Worm (Caenorhabditis elegans) whole organism, mixed stage, embryonic: ENCODE data around the gene srb-17.

Experiments
- M03D4.4 ChIP-seq: sonication (generic microtip); optimal IDR thresholded peaks from 2 replicates; lab custom pipeline; 2017; ENCODE audit warnings: mild to moderate bottlenecking, missing genetic modification characterization, missing compliant biosample characterization
- bed-3 ChIP-seq: fragments of 200-800 bp; sonication (Bioruptor generic); optimal IDR thresholded peaks from 3 replicates; lab custom pipeline; 2018; ENCODE audit warnings: mild to moderate bottlenecking, missing genetic modification characterization, moderate library complexity, missing compliant biosample characterization
- blmp-1 ChIP-seq: fragments of 150-350 bp; optimal IDR thresholded peaks from 2 replicates; lab custom pipeline; 2014; ENCODE audit warnings: missing biosample characterization, missing genetic modification characterization
- ceh-39 ChIP-seq: fragments of 150-350 bp; optimal IDR thresholded peaks from 2 replicates; lab custom pipeline; 2014; ENCODE audit warnings: missing biosample characterization, missing genetic modification characterization
- ceh-43 ChIP-seq: fragments of 200-800 bp; sonication (Bioruptor generic); optimal IDR thresholded peaks from 2 replicates; lab custom pipeline; 2018; ENCODE audit warnings: mild to moderate bottlenecking, missing genetic modification characterization, moderate library complexity, missing compliant biosample characterization
- ceh-83 ChIP-seq: fragments of 200-800 bp; sonication (Bioruptor generic); optimal IDR thresholded peaks from 2 replicates; lab custom pipeline; 2018; ENCODE audit warnings: mild to moderate bottlenecking, missing genetic modification characterization, missing compliant biosample characterization
- ces-1 ChIP-seq: fragments of 150-350 bp; optimal IDR thresholded peaks from 2 replicates; lab custom pipeline; 2014; ENCODE audit warnings: missing biosample characterization, missing genetic modification reagents, missing genetic modification characterization
- cnd-1 ChIP-seq: fragments of 200-800 bp; sonication (Bioruptor generic); optimal IDR thresholded peaks from 2 replicates; lab custom pipeline; 2018; ENCODE audit warnings: mild to moderate bottlenecking, missing genetic modification characterization, missing compliant biosample characterization
- elt-1 ChIP-seq: sonication (generic microtip); optimal IDR thresholded peaks from 2 replicates; lab custom pipeline; 2017; ENCODE audit warnings: missing genetic modification characterization, mild to moderate bottlenecking, missing compliant biosample characterization, antibody characterized with exemption, moderate library complexity, borderline replicate concordance; ENCODE audit not compliant: insufficient read depth
- elt-3 ChIP-seq: fragments of 150-350 bp; optimal IDR thresholded peaks from 2 replicates; lab custom pipeline; 2014; ENCODE audit warnings: missing biosample characterization, missing genetic modification characterization
- flh-1 ChIP-seq: fragments of 200-800 bp; sonication (Bioruptor generic); optimal IDR thresholded peaks from 2 replicates; lab custom pipeline; 2018; ENCODE audit warnings: mild to moderate bottlenecking, missing genetic modification characterization, moderate library complexity, missing compliant biosample characterization
- hlh-1 ChIP-seq: fragments of 150-350 bp; optimal IDR thresholded peaks from 2 replicates; lab custom pipeline; 2014; ENCODE audit warnings: missing biosample characterization, missing genetic modification reagents, missing genetic modification characterization
- lin-13 ChIP-seq: fragments of 150-350 bp; optimal IDR thresholded peaks from 2 replicates; lab custom pipeline; 2014; ENCODE audit warnings: missing biosample characterization, missing genetic modification characterization
- lin-32 ChIP-seq: fragments of 200-800 bp; sonication (Bioruptor generic); optimal IDR thresholded peaks from 2 replicates; lab custom pipeline; 2018; ENCODE audit warnings: mild to moderate bottlenecking, missing genetic modification characterization, missing compliant biosample characterization
- lsy-2 ChIP-seq: fragments of 150-350 bp; optimal IDR thresholded peaks from 2 replicates; lab custom pipeline; 2014; ENCODE audit warnings: missing biosample characterization, missing genetic modification characterization
- mab-5 ChIP-seq: fragments of 150-350 bp; optimal IDR thresholded peaks from 2 replicates; lab custom pipeline; 2014; ENCODE audit warnings: missing biosample characterization, missing genetic modification characterization
- mep-1 ChIP-seq: fragments of 150-350 bp; optimal IDR thresholded peaks from 2 replicates; lab custom pipeline; 2017; ENCODE audit warnings: missing biosample characterization, missing genetic modification reagents, missing genetic modification characterization, inconsistent platforms
- mls-2 ChIP-seq: sonication (generic microtip); optimal IDR thresholded peaks from 2 replicates; lab custom pipeline; 2016; ENCODE audit warnings: mild to moderate bottlenecking, missing genetic modification characterization, moderate library complexity, missing compliant biosample characterization
- nhr-12 ChIP-seq: fragments of 150-350 bp; optimal IDR thresholded peaks from 2 replicates; lab custom pipeline; 2014; ENCODE audit warnings: missing biosample characterization, missing genetic modification characterization
- nhr-2 ChIP-seq: fragments of 150-350 bp; optimal IDR thresholded peaks from 2 replicates; lab custom pipeline; 2014; ENCODE audit warnings: missing biosample characterization, missing genetic modification characterization
- nhr-237 ChIP-seq: fragments of 150-350 bp; optimal IDR thresholded peaks from 2 replicates; lab custom pipeline; 2014; ENCODE audit warnings: missing biosample characterization, missing genetic modification characterization
- nhr-28 ChIP-seq: fragments of 150-350 bp; optimal IDR thresholded peaks from 2 replicates; lab custom pipeline; 2014; ENCODE audit warnings: missing biosample characterization, missing genetic modification characterization
- nhr-76 ChIP-seq: sonication (generic microtip); optimal IDR thresholded peaks from 2 replicates; lab custom pipeline; 2017; ENCODE audit warnings: missing biosample characterization, missing genetic modification characterization
- pha-4 ChIP-seq: fragments of 150-350 bp; optimal IDR thresholded peaks from 2 replicates; lab custom pipeline; 2018; ENCODE audit warnings: missing biosample characterization, missing genetic modification reagents, missing genetic modification characterization
- sem-2 ChIP-seq: fragments of 200-800 bp; sonication (Bioruptor generic); optimal IDR thresholded peaks from 2 replicates; lab custom pipeline; 2018; ENCODE audit warnings: mild to moderate bottlenecking, missing genetic modification characterization, missing compliant biosample characterization
- snpc-4 ChIP-seq: fragments of 150-350 bp; optimal IDR thresholded peaks from 2 replicates; lab custom pipeline; 2014; ENCODE audit warnings: missing biosample characterization, missing genetic modification characterization
- sptf-1 ChIP-seq: sonication (generic microtip); optimal IDR thresholded peaks from 2 replicates; lab custom pipeline; 2017; ENCODE audit warnings: mild to moderate bottlenecking, missing genetic modification characterization, moderate library complexity, missing compliant biosample characterization
- tbx-8 ChIP-seq: fragments of 200-800 bp; sonication (Bioruptor generic); optimal IDR thresholded peaks from 2 replicates; lab custom pipeline; 2018; ENCODE audit warnings: mild to moderate bottlenecking, missing genetic modification characterization, moderate library complexity, missing compliant biosample characterization
- unc-39 ChIP-seq: fragments of 150-350 bp; optimal IDR thresholded peaks from 2 replicates; lab custom pipeline; 2014; ENCODE audit warnings: missing biosample characterization, missing genetic modification characterization
- unc-62 ChIP-seq: fragments of 150-350 bp; optimal IDR thresholded peaks from 2 replicates; lab custom pipeline; 2014; ENCODE audit warnings: missing biosample characterization, missing genetic modification reagents, missing genetic modification characterization
- zip-8 ChIP-seq: fragments of 150-350 bp; optimal IDR thresholded peaks from 2 replicates; lab custom pipeline; 2014; ENCODE audit warnings: missing biosample characterization, missing genetic modification characterization
- ztf-11 ChIP-seq: fragments of 150-350 bp; optimal IDR thresholded peaks from 2 replicates; lab custom pipeline; 2014; ENCODE audit warnings: missing biosample characterization, missing genetic modification characterization

Gene srb-17

ce11 chrIV:10442904-10443303, 14.1 kb downstream of the srb-17 start:
- TF ChIP-seq pha-4 (no peak), lsy-2 (tag; lab: Kevin White, UChicago) (no peak), mls-2 (tag; lab: Kevin White, UChicago) (no peak), zip-8 (tag; lab: Kevin White, UChicago) (no peak), sptf-1 (tag; lab: Kevin White, UChicago) (no peak), M03D4.4 (tag; lab: Kevin White, UChicago) (no peak), cnd-1 (tag; lab: Kevin White, UChicago) (no peak), hlh-1 (no peak), ceh-43 (no peak), nhr-76 (tag; lab: Kevin White, UChicago) (no peak), elt-1 (tag; lab: Kevin White, UChicago) (no peak), sem-2 (GFP tag; lab: Kevin White, UChicago) (no peak), lin-32 (GFP tag; lab: Kevin White, UChicago) (no peak), mab-5 (tag; lab: Kevin White, UChicago) (no peak), ztf-11 (no peak), elt-3 (tag; lab: Kevin White, UChicago) (no peak)

- TF ChIP-seq ces-1 (GFP tag; lab: Kevin White, UChicago), result no peak
These were observed 18.1 kb downstream of the srb-17 start, which contains the start of gene F13B12.3 for ce11 chrIV:10438901-10439300. Gene F13B12.3 (plus strand): TSS chrIV:10439123.

ce11 chrIV:10437114-10437513, 19.9 kb downstream of the srb-17 start:
- TF ChIP-seq ztf-11 (no peak), nhr-237 (tag; lab: Kevin White, UChicago) (no peak), zip-8 (tag; lab: Kevin White, UChicago) (no peak), lsy-2 (tag; lab: Kevin White, UChicago) (no peak), hlh-1 (no peak), unc-62 (GFP tag; lab: Kevin White, UChicago) (no peak), ceh-83 (GFP tag; lab: Kevin White, UChicago) (no peak), elt-1 (tag; lab: Kevin White, UChicago) (no peak), mep-1 (tag; lab: Kevin White, UChicago) (no peak), nhr-28 (tag; lab: Kevin White, UChicago) (no peak), elt-3 (tag; lab: Kevin White, UChicago) (no peak), ceh-39 (tag; lab: Kevin White, UChicago) (no peak), mab-5 (tag; lab: Kevin White, UChicago) (no peak), snpc-4 (no peak), unc-39 (tag; lab: Kevin White, UChicago) (no peak), sptf-1 (tag; lab: Kevin White, UChicago) (no peak), bed-3 (no peak), sem-2 (GFP tag; lab: Kevin White, UChicago) (no peak), cnd-1 (tag; lab: Kevin White, UChicago) (no peak), ces-1 (GFP tag; lab: Kevin White, UChicago) (no peak)

ce11 chrIV:10436401-10436800, 20.6 kb downstream of the srb-17 start, which contains the start of gene ins-1:
Gene ins-1 (plus strand): TSS chrIV:10436701.
- TF ChIP-seq mls-2 (tag; lab: Kevin White, UChicago), result no peak
- no peak for TF ChIP-seq ceh-39 (tag; lab: Kevin White, UChicago)
- TF ChIP-seq blmp-1 (tag; lab: Kevin White, UChicago), result no peak
- TF ChIP-seq elt-3 (tag; lab: Kevin White, UChicago), result no peak
- no peak for TF ChIP-seq ceh-83 (GFP tag; lab: Kevin White, UChicago)
- TF ChIP-seq nhr-12 (tag; lab: Kevin White, UChicago), result no peak
- no peak for TF ChIP-seq tbx-8 (GFP tag; lab: Kevin White, UChicago)
- TF ChIP-seq ztf-11, result no peak
- TF ChIP-seq cnd-1 (tag; lab: Kevin White, UChicago), result no peak
- no peak for TF ChIP-seq lin-13 (tag; lab: Kevin White, UChicago)
- TF ChIP-seq ceh-43, result no peak
- no peak for TF ChIP-seq nhr-28 (tag; lab: Kevin White, UChicago)
- no peak for TF ChIP-seq bed-3
- no peak for TF ChIP-seq flh-1 (GFP tag; lab: Kevin White, UChicago)
- TF ChIP-seq mab-5 (tag; lab: Kevin White, UChicago), result no peak
- TF ChIP-seq unc-62 (GFP tag; lab: Kevin White, UChicago), result no peak
- no peak for TF ChIP-seq sem-2 (GFP tag; lab: Kevin White, UChicago)
- TF ChIP-seq ces-1 (GFP tag; lab: Kevin White, UChicago), result no peak
- TF ChIP-seq nhr-2, result no peak
- no peak for TF ChIP-seq mep-1 (tag; lab: Kevin White, UChicago)
